Worm (Caenorhabditis elegans) whole organism, mixed stage, embryonic: Measurements from ENCODE around the gene pfn-3.
A peak's percentile ranks its signal among the peaks of the same experiment; 100 is the strongest.

ENCODE experiments used
- ceh-39 ChIP-seq: fragments of 150-350 bp; optimal IDR thresholded peaks from 2 replicates; lab custom pipeline; 2014; ENCODE audit warnings: missing biosample characterization, missing genetic modification characterization
- ceh-43 ChIP-seq: fragments of 200-800 bp; sonication (Bioruptor generic); optimal IDR thresholded peaks from 2 replicates; lab custom pipeline; 2018; ENCODE audit warnings: mild to moderate bottlenecking, missing genetic modification characterization, moderate library complexity, missing compliant biosample characterization
- ceh-83 ChIP-seq: fragments of 200-800 bp; sonication (Bioruptor generic); optimal IDR thresholded peaks from 2 replicates; lab custom pipeline; 2018; ENCODE audit warnings: mild to moderate bottlenecking, missing genetic modification characterization, missing compliant biosample characterization
- ces-1 ChIP-seq: fragments of 150-350 bp; optimal IDR thresholded peaks from 2 replicates; lab custom pipeline; 2014; ENCODE audit warnings: missing biosample characterization, missing genetic modification reagents, missing genetic modification characterization
- drap-1 ChIP-seq: fragments of 200-800 bp; sonication (Bioruptor generic); optimal IDR thresholded peaks from 3 replicates; lab custom pipeline; 2018; ENCODE audit warnings: mild to moderate bottlenecking, missing genetic modification characterization, missing compliant biosample characterization
- elt-1 ChIP-seq: sonication (generic microtip); optimal IDR thresholded peaks from 2 replicates; lab custom pipeline; 2017; ENCODE audit warnings: missing genetic modification characterization, mild to moderate bottlenecking, missing compliant biosample characterization, antibody characterized with exemption, moderate library complexity, borderline replicate concordance; ENCODE audit not compliant: insufficient read depth
- elt-3 ChIP-seq: fragments of 150-350 bp; optimal IDR thresholded peaks from 2 replicates; lab custom pipeline; 2014; ENCODE audit warnings: missing biosample characterization, missing genetic modification characterization
- flh-1 ChIP-seq: fragments of 200-800 bp; sonication (Bioruptor generic); optimal IDR thresholded peaks from 2 replicates; lab custom pipeline; 2018; ENCODE audit warnings: mild to moderate bottlenecking, missing genetic modification characterization, moderate library complexity, missing compliant biosample characterization
- ham-2 ChIP-seq: fragments of 200-800 bp; sonication (Bioruptor generic); optimal IDR thresholded peaks from 2 replicates; lab custom pipeline; 2018; ENCODE audit warnings: mild to moderate bottlenecking, missing genetic modification characterization, missing compliant biosample characterization
- hlh-1 ChIP-seq: fragments of 150-350 bp; optimal IDR thresholded peaks from 2 replicates; lab custom pipeline; 2014; ENCODE audit warnings: missing biosample characterization, missing genetic modification reagents, missing genetic modification characterization
- lin-13 ChIP-seq: fragments of 150-350 bp; optimal IDR thresholded peaks from 2 replicates; lab custom pipeline; 2014; ENCODE audit warnings: missing biosample characterization, missing genetic modification characterization
- lin-32 ChIP-seq: fragments of 200-800 bp; sonication (Bioruptor generic); optimal IDR thresholded peaks from 2 replicates; lab custom pipeline; 2018; ENCODE audit warnings: mild to moderate bottlenecking, missing genetic modification characterization, missing compliant biosample characterization
- lsy-2 ChIP-seq: fragments of 150-350 bp; optimal IDR thresholded peaks from 2 replicates; lab custom pipeline; 2014; ENCODE audit warnings: missing biosample characterization, missing genetic modification characterization
- mab-5 ChIP-seq: fragments of 150-350 bp; optimal IDR thresholded peaks from 2 replicates; lab custom pipeline; 2014; ENCODE audit warnings: missing biosample characterization, missing genetic modification characterization
- mep-1 ChIP-seq: fragments of 150-350 bp; optimal IDR thresholded peaks from 2 replicates; lab custom pipeline; 2017; ENCODE audit warnings: missing biosample characterization, missing genetic modification reagents, missing genetic modification characterization, inconsistent platforms
- mls-2 ChIP-seq: sonication (generic microtip); optimal IDR thresholded peaks from 2 replicates; lab custom pipeline; 2016; ENCODE audit warnings: mild to moderate bottlenecking, missing genetic modification characterization, moderate library complexity, missing compliant biosample characterization
- nhr-12 ChIP-seq: fragments of 150-350 bp; optimal IDR thresholded peaks from 2 replicates; lab custom pipeline; 2014; ENCODE audit warnings: missing biosample characterization, missing genetic modification characterization
- nhr-2 ChIP-seq: fragments of 150-350 bp; optimal IDR thresholded peaks from 2 replicates; lab custom pipeline; 2014; ENCODE audit warnings: missing biosample characterization, missing genetic modification characterization
- nhr-237 ChIP-seq: fragments of 150-350 bp; optimal IDR thresholded peaks from 2 replicates; lab custom pipeline; 2014; ENCODE audit warnings: missing biosample characterization, missing genetic modification characterization
- nhr-28 ChIP-seq: fragments of 150-350 bp; optimal IDR thresholded peaks from 2 replicates; lab custom pipeline; 2014; ENCODE audit warnings: missing biosample characterization, missing genetic modification characterization
- pha-4 ChIP-seq: fragments of 150-350 bp; optimal IDR thresholded peaks from 2 replicates; lab custom pipeline; 2018; ENCODE audit warnings: missing biosample characterization, missing genetic modification reagents, missing genetic modification characterization
- sem-2 ChIP-seq: fragments of 200-800 bp; sonication (Bioruptor generic); optimal IDR thresholded peaks from 2 replicates; lab custom pipeline; 2018; ENCODE audit warnings: mild to moderate bottlenecking, missing genetic modification characterization, missing compliant biosample characterization
- snpc-4 ChIP-seq: fragments of 150-350 bp; optimal IDR thresholded peaks from 2 replicates; lab custom pipeline; 2014; ENCODE audit warnings: missing biosample characterization, missing genetic modification characterization
- sptf-1 ChIP-seq: sonication (generic microtip); optimal IDR thresholded peaks from 2 replicates; lab custom pipeline; 2017; ENCODE audit warnings: mild to moderate bottlenecking, missing genetic modification characterization, moderate library complexity, missing compliant biosample characterization
- tbx-8 ChIP-seq: fragments of 200-800 bp; sonication (Bioruptor generic); optimal IDR thresholded peaks from 2 replicates; lab custom pipeline; 2018; ENCODE audit warnings: mild to moderate bottlenecking, missing genetic modification characterization, moderate library complexity, missing compliant biosample characterization
- unc-120 ChIP-seq: sonication (generic microtip); optimal IDR thresholded peaks from 2 replicates; lab custom pipeline; 2017; ENCODE audit warnings: missing genetic modification characterization, missing compliant biosample characterization; ENCODE audit not compliant: poor library complexity, severe bottlenecking
- unc-39 ChIP-seq: fragments of 150-350 bp; optimal IDR thresholded peaks from 2 replicates; lab custom pipeline; 2014; ENCODE audit warnings: missing biosample characterization, missing genetic modification characterization
- unc-62 ChIP-seq: fragments of 150-350 bp; optimal IDR thresholded peaks from 2 replicates; lab custom pipeline; 2014; ENCODE audit warnings: missing biosample characterization, missing genetic modification reagents, missing genetic modification characterization
- zip-8 ChIP-seq: fragments of 150-350 bp; optimal IDR thresholded peaks from 2 replicates; lab custom pipeline; 2014; ENCODE audit warnings: missing biosample characterization, missing genetic modification characterization

Gene pfn-3

ce11 chrX:1119305-1119704 lies 38.9 kb upstream of the pfn-3 start, which contains the start of gene C05D9.7:
Gene C05D9.7, minus strand, starts transcription at chrX:1119405.
- TF ChIP-seq unc-39 (tag; lab: Kevin White, UChicago): no peak
- no peak for TF ChIP-seq pha-4 (tag; lab: Kevin White, UChicago)
- TF ChIP-seq flh-1 (GFP tag; lab: Kevin White, UChicago): no peak
- TF ChIP-seq sptf-1 (tag; lab: Kevin White, UChicago): no peak
- TF ChIP-seq tbx-8: no peak
- no peak for TF ChIP-seq mab-5 (tag; lab: Kevin White, UChicago)
- no peak for TF ChIP-seq zip-8
- TF ChIP-seq ceh-43 (GFP tag; lab: Kevin White, UChicago): no peak
- TF ChIP-seq nhr-12 (tag; lab: Kevin White, UChicago): no peak
- TF ChIP-seq hlh-1 (tag; lab: Kevin White, UChicago): no peak

ce11 chrX:1117252-1117651 lies 36.8 kb upstream of the pfn-3 start:
- TF ChIP-seq elt-1 (no peak), elt-3 (no peak), ham-2 (GFP tag; lab: Kevin White, UChicago) (no peak), mep-1 (no peak), sem-2 (GFP tag; lab: Kevin White, UChicago) (no peak), hlh-1 (tag; lab: Kevin White, UChicago) (no peak)

ce11 chrX:1115207-1115606 lies 34.8 kb upstream of the pfn-3 start:
- TF ChIP-seq mls-2 (tag; lab: Kevin White, UChicago) (no peak), nhr-28 (tag; lab: Kevin White, UChicago) (no peak), sem-2 (GFP tag; lab: Kevin White, UChicago) (no peak), hlh-1 (tag; lab: Kevin White, UChicago) (peak; percentile 64), tbx-8 (no peak)

ce11 chrX:1111603-1112002 lies 31.2 kb upstream of the pfn-3 start, which contains the start of gene C05D9.3:
Gene C05D9.3, plus strand, starts transcription at chrX:1111903.
- TF ChIP-seq ceh-39 (no peak), mls-2 (tag; lab: Kevin White, UChicago) (no peak), elt-1 (no peak), lsy-2 (tag; lab: Kevin White, UChicago) (no peak), ces-1 (GFP tag; lab: Kevin White, UChicago) (no peak), hlh-1 (tag; lab: Kevin White, UChicago) (no peak), sptf-1 (tag; lab: Kevin White, UChicago) (no peak), ceh-83 (GFP tag; lab: Kevin White, UChicago) (no peak), mep-1 (no peak), pha-4 (tag; lab: Kevin White, UChicago) (no peak)
- TF ChIP-seq, all 35 proteins: peak for 0

ce11 chrX:1110723-1111122 lies 30.3 kb upstream of the pfn-3 start:
- peak; percentile 98 for TF ChIP-seq hlh-1 (tag; lab: Kevin White, UChicago)
- TF ChIP-seq zip-8: no peak
- peak; percentile 48 for TF ChIP-seq unc-120 (tag; lab: Kevin White, UChicago)
- TF ChIP-seq ceh-43 (GFP tag; lab: Kevin White, UChicago): no peak

- TF ChIP-seq sem-2 (GFP tag; lab: Kevin White, UChicago) (no peak), hlh-1 (tag; lab: Kevin White, UChicago) (peak; percentile 92), unc-120 (tag; lab: Kevin White, UChicago) (peak; percentile 47), snpc-4 (tag; lab: Kevin White, UChicago) (no peak), ces-1 (GFP tag; lab: Kevin White, UChicago) (no peak), lin-32 (no peak), unc-62 (GFP tag; lab: Kevin White, UChicago) (peak; percentile 93)
Measured at ce11 chrX:1108874-1109273, 28.4 kb upstream of the pfn-3 start.

- TF ChIP-seq ces-1 (GFP tag; lab: Kevin White, UChicago): no peak
- no peak for TF ChIP-seq lin-13 (tag; lab: Kevin White, UChicago)
- TF ChIP-seq snpc-4 (tag; lab: Kevin White, UChicago): no peak
- TF ChIP-seq unc-120 (tag; lab: Kevin White, UChicago): no peak
- TF ChIP-seq ham-2 (GFP tag; lab: Kevin White, UChicago): no peak
- TF ChIP-seq ceh-39: no peak
- no peak for TF ChIP-seq sptf-1 (tag; lab: Kevin White, UChicago)
- no peak for TF ChIP-seq nhr-2 (tag; lab: Kevin White, UChicago)
- no peak for TF ChIP-seq drap-1 (GFP tag; lab: Kevin White, UChicago)
- TF ChIP-seq nhr-237 (tag; lab: Kevin White, UChicago): no peak
- no peak for TF ChIP-seq zip-8
Measured at ce11 chrX:1107758-1108157, 27.3 kb upstream of the pfn-3 start, which contains the start of gene C05D9.4. Gene C05D9.4, plus strand, starts transcription at chrX:1108058.
